Worm (Caenorhabditis elegans): ENCODE measurements around the gene pho-13.

DNA sequence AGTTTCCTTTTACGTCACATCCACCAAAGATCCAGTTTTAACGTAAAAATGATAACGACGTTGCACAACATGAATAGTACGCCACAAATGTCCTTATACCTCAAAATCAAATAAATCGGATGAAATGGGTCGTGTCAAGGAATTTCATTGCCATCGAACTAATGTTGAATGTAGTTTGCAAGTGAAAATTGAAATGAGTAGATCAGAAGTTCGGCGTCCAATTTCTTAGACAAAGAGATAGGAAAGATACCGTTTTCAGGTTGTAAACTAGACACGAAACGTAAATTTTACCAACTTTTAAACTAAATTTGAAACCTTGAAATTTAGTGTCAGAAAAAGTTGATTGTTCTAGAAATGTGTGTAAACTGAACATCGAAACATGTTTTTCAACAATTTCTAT lies 48.1 kb upstream of the pho-13 start:
- TF ChIP-seq pha-4 (tag; optimal IDR thresholded peaks at IDR 0.05), result no peak
- no peak for TF ChIP-seq nhr-28 (tag; optimal IDR thresholded peaks at IDR 0.05)
- no peak for TF ChIP-seq unc-39 (tag; optimal IDR thresholded peaks at IDR 0.05)
- no peak for TF ChIP-seq elt-3 (tag; optimal IDR thresholded peaks at IDR 0.05)
- no peak for TF ChIP-seq cnd-1 (tag; optimal IDR thresholded peaks at IDR 0.05)
- TF ChIP-seq snpc-4 (tag; optimal IDR thresholded peaks at IDR 0.05), result no peak
